Worm (Caenorhabditis elegans) whole organism, late embryonic: ENCODE results near the gene str-102.

Experiments
- C38D4.7 ChIP-seq: fragments of 200-800 bp; sonication (Bioruptor generic); optimal IDR thresholded peaks from 2 replicates; lab custom pipeline; 2018; ENCODE audit warnings: mild to moderate bottlenecking, missing genetic modification characterization, moderate library complexity, missing compliant biosample characterization
- ama-1 ChIP-seq: fragments of 150-350 bp; optimal IDR thresholded peaks from 2 replicates; lab custom pipeline; 2014
- ets-4 ChIP-seq: sonication (generic microtip); optimal IDR thresholded peaks from 2 replicates; lab custom pipeline; 2016; ENCODE audit warnings: missing genetic modification characterization, missing compliant biosample characterization
- hlh-6 ChIP-seq: sonication (generic microtip); optimal IDR thresholded peaks from 2 replicates; lab custom pipeline; 2016; ENCODE audit warnings: missing genotype, missing genetic modification characterization, missing compliant biosample characterization
- pag-3 ChIP-seq: sonication (generic microtip); optimal IDR thresholded peaks from 2 replicates; lab custom pipeline; 2016; ENCODE audit warnings: missing compliant biosample characterization, missing genetic modification characterization, borderline replicate concordance
- pha-4 ChIP-seq: fragments of 150-350 bp; optimal IDR thresholded peaks from 2 replicates; lab custom pipeline; 2018; ENCODE audit warnings: missing biosample characterization, missing genetic modification reagents, missing genetic modification characterization
- pqm-1 ChIP-seq: sonication (generic microtip); optimal IDR thresholded peaks from 2 replicates; lab custom pipeline; 2016; ENCODE audit warnings: missing genetic modification characterization, missing compliant biosample characterization
- sdc-2 ChIP-seq: sonication (generic microtip); optimal IDR thresholded peaks from 2 replicates; lab custom pipeline; 2016; ENCODE audit warnings: missing genotype, missing genetic modification characterization, missing compliant biosample characterization
- syd-9 ChIP-seq: sonication (generic microtip); optimal IDR thresholded peaks from 2 replicates; lab custom pipeline; 2016; ENCODE audit warnings: mild to moderate bottlenecking, missing genetic modification characterization, moderate library complexity, missing compliant biosample characterization

- TF ChIP-seq pha-4 (tag; lab: Kevin White, UChicago) (no peak), hlh-6 (no peak), ama-1 (no peak), syd-9 (tag; lab: Kevin White, UChicago) (no peak), ets-4 (tag; lab: Kevin White, UChicago) (no peak), C38D4.7 (no peak), pqm-1 (no peak), sdc-2 (tag; lab: Kevin White, UChicago) (no peak), pag-3 (tag; lab: Kevin White, UChicago) (no peak)
Measured at ce11 chrV:15350615-15351014, 34.2 kb upstream of the str-102 start, which contains the start of gene clec-231.
